Worm (Caenorhabditis elegans) whole organism, early embryonic: ENCODE data around the gene R01H2.2.

Experiments used
- F13C5.2 ChIP-seq: sonication (generic microtip); optimal IDR thresholded peaks from 2 replicates; lab custom pipeline; 2017; ENCODE audit warnings: mild to moderate bottlenecking, missing genetic modification characterization, inconsistent platforms, missing compliant biosample characterization
- aly-1 ChIP-seq: sonication (generic microtip); optimal IDR thresholded peaks from 2 replicates; lab custom pipeline; 2016; ENCODE audit warnings: missing genetic modification characterization, missing compliant biosample characterization
- ama-1 ChIP-seq: fragments of 150-350 bp; optimal IDR thresholded peaks from 2 replicates; lab custom pipeline; 2014
- ets-7 ChIP-seq: sonication (generic microtip); optimal IDR thresholded peaks from 2 replicates; lab custom pipeline; 2016; ENCODE audit warnings: missing genotype, missing genetic modification characterization, missing compliant biosample characterization
- flt-1 ChIP-seq: fragments of 200-800 bp; sonication (Bioruptor generic); IDR thresholded peaks from 2 replicates; pipeline ENCODE4 v1.3.6; 2022; ENCODE audit warnings: missing genetic modification characterization, missing compliant biosample characterization
- hmg-4 ChIP-seq: fragments of 200-800 bp; sonication (Bioruptor generic); optimal IDR thresholded peaks from 2 replicates; lab custom pipeline; 2018; ENCODE audit warnings: mild to moderate bottlenecking, missing genetic modification characterization, missing compliant biosample characterization
- sea-1 ChIP-seq: fragments of 200-800 bp; sonication (Bioruptor generic); conservative IDR thresholded peaks from 2 replicates; pipeline ENCODE4 v1.3.6; 2022; ENCODE audit warnings: missing genetic modification characterization, missing compliant biosample characterization

DNA sequence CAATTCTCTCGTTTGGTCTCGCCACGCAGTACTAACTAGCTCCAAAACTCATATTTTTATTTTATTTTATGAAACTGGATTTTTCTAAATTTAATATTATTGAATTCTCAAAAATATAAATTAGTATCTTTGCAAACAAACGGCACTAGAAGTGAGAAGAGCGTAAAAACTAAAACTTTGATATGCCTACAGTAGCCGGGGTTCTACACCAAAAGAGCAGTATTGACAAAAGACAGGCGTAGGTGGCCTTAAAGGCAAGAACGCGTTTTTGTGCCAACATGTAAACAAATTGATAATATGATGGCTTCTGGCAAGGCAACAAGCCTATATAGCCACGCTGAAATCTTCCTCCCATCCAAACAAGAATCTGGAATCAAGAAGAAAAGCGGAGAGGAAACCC is 6.2 kb downstream of the R01H2.2 start, which contains the start of gene R01H2.1:
- TF ChIP-seq flt-1 (GFP tag; lab: Robert Waterston, UW): no peak
- no peak for TF ChIP-seq hmg-4 (GFP tag; lab: Kevin White, UChicago)
- no peak for TF ChIP-seq aly-1 (tag; lab: Kevin White, UChicago)
- TF ChIP-seq F13C5.2 (tag; lab: Kevin White, UChicago): no peak
- TF ChIP-seq ets-7: no peak
- TF ChIP-seq sea-1 (GFP tag; lab: Robert Waterston, UW): no peak
- TF ChIP-seq ama-1: no peak
